Worm (Caenorhabditis elegans): Measurements from ENCODE around the gene smvt-1.

DNA sequence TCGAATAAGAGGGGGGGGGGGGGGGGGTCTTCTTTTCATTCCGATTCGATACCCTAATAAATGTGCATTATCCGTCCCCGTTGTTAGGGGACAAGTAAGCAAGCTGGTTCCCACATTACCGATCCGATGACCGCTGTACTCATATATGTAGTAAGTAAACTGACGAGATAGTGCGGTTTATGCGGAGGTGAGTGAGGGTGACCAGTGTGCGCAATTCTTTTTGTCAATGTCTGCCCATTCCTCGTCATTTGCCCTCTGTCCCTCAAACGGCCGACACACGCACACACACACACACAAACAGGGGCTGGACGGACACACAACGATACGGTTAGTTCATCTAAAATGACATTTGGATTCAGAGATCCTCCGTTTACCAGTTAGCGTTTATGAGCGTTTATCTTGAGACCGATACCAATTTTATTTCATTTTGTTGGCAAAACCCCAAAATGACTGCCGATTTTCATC, 3.5 kb upstream of the smvt-1 start, which contains the start of gene aat-3:
- no peak for TF ChIP-seq ztf-11 (tag; optimal IDR thresholded peaks at IDR 0.05)
- no peak for TF ChIP-seq ama-1 (optimal IDR thresholded peaks at IDR 0.05)
- TF ChIP-seq snpc-4 (tag; optimal IDR thresholded peaks at IDR 0.05): no peak
- no peak for TF ChIP-seq nhr-237 (tag; optimal IDR thresholded peaks at IDR 0.05)
- TF ChIP-seq dpl-1 (GFP tag; optimal IDR thresholded peaks at IDR 0.05): no peak
- TF ChIP-seq nhr-76 (tag; optimal IDR thresholded peaks at IDR 0.05): no peak
- peak in 1 of 2 experiments; percentile 2 for TF ChIP-seq lsy-2 (tag; optimal IDR thresholded peaks at IDR 0.05)
- no peak for TF ChIP-seq swsn-7 (tag; optimal IDR thresholded peaks at IDR 0.05)
- TF ChIP-seq nhr-77 (tag; optimal IDR thresholded peaks at IDR 0.05): no peak
- TF ChIP-seq F16B12.6 (tag; optimal IDR thresholded peaks at IDR 0.05): no peak
- TF ChIP-seq nhr-47 (tag; optimal IDR thresholded peaks at IDR 0.05): peak; percentile 7

All from whole organism, L1 larva.